Worm (Caenorhabditis elegans) whole organism, mixed stage, embryonic: ENCODE results near the gene gly-11.

Experiments
- elt-3 ChIP-seq: fragments of 150-350 bp; optimal IDR thresholded peaks from 2 replicates; lab custom pipeline; 2014; ENCODE audit warnings: missing biosample characterization, missing genetic modification characterization
- lsy-2 ChIP-seq: fragments of 150-350 bp; optimal IDR thresholded peaks from 2 replicates; lab custom pipeline; 2014; ENCODE audit warnings: missing biosample characterization, missing genetic modification characterization
- mls-2 ChIP-seq: sonication (generic microtip); optimal IDR thresholded peaks from 2 replicates; lab custom pipeline; 2016; ENCODE audit warnings: mild to moderate bottlenecking, missing genetic modification characterization, moderate library complexity, missing compliant biosample characterization
- nhr-28 ChIP-seq: fragments of 150-350 bp; optimal IDR thresholded peaks from 2 replicates; lab custom pipeline; 2014; ENCODE audit warnings: missing biosample characterization, missing genetic modification characterization
- nhr-76 ChIP-seq: sonication (generic microtip); optimal IDR thresholded peaks from 2 replicates; lab custom pipeline; 2017; ENCODE audit warnings: missing biosample characterization, missing genetic modification characterization
- pha-4 ChIP-seq: fragments of 150-350 bp; optimal IDR thresholded peaks from 2 replicates; lab custom pipeline; 2018; ENCODE audit warnings: missing biosample characterization, missing genetic modification reagents, missing genetic modification characterization
- snpc-4 ChIP-seq: fragments of 150-350 bp; optimal IDR thresholded peaks from 2 replicates; lab custom pipeline; 2014; ENCODE audit warnings: missing biosample characterization, missing genetic modification characterization
- unc-120 ChIP-seq: sonication (generic microtip); optimal IDR thresholded peaks from 2 replicates; lab custom pipeline; 2017; ENCODE audit warnings: missing genetic modification characterization, missing compliant biosample characterization; ENCODE audit not compliant: poor library complexity, severe bottlenecking
- unc-39 ChIP-seq: fragments of 150-350 bp; optimal IDR thresholded peaks from 2 replicates; lab custom pipeline; 2014; ENCODE audit warnings: missing biosample characterization, missing genetic modification characterization
- ztf-11 ChIP-seq: fragments of 150-350 bp; optimal IDR thresholded peaks from 2 replicates; lab custom pipeline; 2014; ENCODE audit warnings: missing biosample characterization, missing genetic modification characterization

DNA sequence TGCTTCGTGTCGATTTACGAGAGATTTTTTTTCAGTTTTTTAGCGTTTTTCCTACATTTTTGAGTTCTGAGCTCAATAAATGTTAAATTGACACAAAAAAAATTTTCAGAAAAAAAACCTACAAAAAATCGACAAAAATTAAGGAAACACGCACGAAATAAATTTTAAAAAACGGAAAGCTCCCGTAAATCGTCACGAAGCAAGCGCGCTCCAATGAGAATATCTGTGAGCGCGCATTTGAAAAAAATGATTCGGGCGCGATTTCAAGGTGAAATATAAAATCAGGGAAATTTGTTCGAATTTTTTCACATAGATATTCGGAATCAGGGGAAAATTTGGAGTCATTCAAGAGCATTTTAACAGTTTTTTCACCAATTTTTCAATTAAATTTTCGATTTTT, 46.2 kb upstream of the gly-11 start:
- TF ChIP-seq lsy-2 (tag; lab: Kevin White, UChicago) (no peak), unc-120 (tag; lab: Kevin White, UChicago) (no peak), snpc-4 (tag; lab: Kevin White, UChicago) (no peak), nhr-28 (no peak), mls-2 (tag; lab: Kevin White, UChicago) (no peak), pha-4 (tag; lab: Kevin White, UChicago) (no peak), unc-39 (tag; lab: Kevin White, UChicago) (no peak), nhr-76 (tag; lab: Kevin White, UChicago) (no peak), elt-3 (tag; lab: Kevin White, UChicago) (no peak), ztf-11 (tag; lab: Kevin White, UChicago) (no peak)
